Fruit fly (Drosophila melanogaster) Kc167 (cell line): ENCODE results near the gene Trm7-32.

ENCODE experiments used
- Myc ChIP-seq: fragments of >200 bp; optimal IDR thresholded peaks from 2 replicates; lab custom pipeline; 2017; ENCODE audit warnings: missing external identifiers
- Sin3A ChIP-seq: fragments of >200 bp; optimal IDR thresholded peaks from 2 replicates; lab custom pipeline; 2018; ENCODE audit warnings: missing external identifiers
- h ChIP-seq: fragments of >200 bp; optimal IDR thresholded peaks from 3 replicates; lab custom pipeline; 2018; ENCODE audit warnings: missing external identifiers
- insv ChIP-seq: fragments of >200 bp; optimal IDR thresholded peaks from 3 replicates; lab custom pipeline; 2018; ENCODE audit warnings: missing external identifiers
- psq ChIP-seq: fragments of >200 bp; optimal IDR thresholded peaks from 2 replicates; lab custom pipeline; 2017; ENCODE audit warnings: missing external identifiers
- ttk ChIP-seq: sonication (Bioruptor generic); optimal IDR thresholded peaks from 2 replicates; lab custom pipeline; 2017; ENCODE audit warnings: missing external identifiers

Trm7-32 gene

DNA sequence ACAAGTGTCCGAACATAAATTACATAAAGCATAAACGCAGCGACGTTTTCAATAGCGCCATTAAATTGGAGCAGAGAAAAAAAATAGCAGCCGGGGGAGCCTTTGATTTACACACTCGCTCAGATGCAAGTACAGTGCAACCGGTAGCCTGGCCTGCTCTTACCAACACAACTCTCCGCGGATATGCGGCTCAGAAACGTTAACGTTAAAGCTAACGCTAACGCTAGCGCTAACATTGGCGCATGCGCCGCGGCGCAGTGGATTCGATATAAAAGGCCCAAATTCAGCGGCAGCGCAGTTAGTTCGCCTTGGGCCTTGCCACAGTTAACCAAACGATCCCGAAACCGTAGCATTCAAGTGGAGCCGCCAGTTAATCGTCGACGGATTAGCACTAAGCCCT is 26.2 kb upstream of the Trm7-32 start, which contains the start of gene Pxd:
Gene Pxd, plus strand, starts transcription at position 301 of the 400 bp plus-strand sequence.
- no peak for TF ChIP-seq Sin3A (lab: Kevin White, UChicago)
- TF ChIP-seq psq: no peak
- TF ChIP-seq ttk (lab: Kevin White, UChicago): no peak
- TF ChIP-seq Myc (lab: Kevin White, UChicago): no peak
- no peak for TF ChIP-seq h (lab: Kevin White, UChicago)
- TF ChIP-seq insv: no peak

DNA sequence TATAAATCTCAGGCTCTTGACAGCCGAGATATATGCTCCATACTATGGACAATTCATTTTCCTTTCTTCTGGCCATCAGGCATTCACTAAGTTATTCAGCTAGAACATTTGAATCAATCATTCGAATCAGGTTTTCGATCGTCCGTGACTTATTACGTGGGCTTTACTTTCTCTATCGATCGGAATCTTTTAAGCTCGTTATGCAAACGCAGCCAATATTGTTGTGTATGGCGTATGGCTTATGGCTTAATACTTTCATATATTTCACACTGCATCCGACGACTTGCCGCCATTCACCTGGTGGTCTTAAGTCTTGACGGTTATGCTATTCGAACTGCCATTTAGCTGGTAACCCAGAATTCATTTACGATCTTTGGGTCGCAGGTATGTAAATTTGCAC is 24.3 kb upstream of the Trm7-32 start:
- TF ChIP-seq psq (no peak), h (lab: Kevin White, UChicago) (no peak), Myc (lab: Kevin White, UChicago) (no peak), Sin3A (lab: Kevin White, UChicago) (no peak), insv (no peak), ttk (lab: Kevin White, UChicago) (no peak)

DNA sequence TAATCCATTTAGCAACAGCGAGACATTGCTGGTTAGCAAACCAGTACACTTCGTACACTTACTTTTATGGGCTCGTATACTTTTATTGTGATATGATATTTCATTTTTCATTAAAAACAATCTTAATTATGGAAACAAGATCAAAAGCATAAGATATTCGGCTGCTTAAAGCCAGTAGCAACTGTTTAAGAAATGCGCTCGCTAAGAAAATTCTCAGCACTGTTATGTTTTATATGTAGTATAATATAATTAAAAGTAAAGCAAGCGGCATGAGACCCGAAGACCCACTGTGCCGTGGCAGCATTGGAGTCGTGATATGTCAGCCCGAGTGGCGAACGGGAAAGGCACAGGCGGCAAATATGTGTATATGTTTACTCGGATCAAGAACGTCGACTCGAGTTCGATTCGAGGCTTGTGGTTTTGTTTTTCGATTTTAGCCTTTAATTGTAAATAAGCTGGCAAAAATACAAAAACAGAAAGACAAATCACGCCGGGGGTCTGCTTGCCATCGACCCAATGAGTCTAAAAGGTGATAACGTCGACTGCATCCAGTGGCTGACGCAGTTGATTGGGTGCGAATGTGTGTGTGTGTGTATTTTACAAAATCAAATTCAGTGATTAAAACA is 21.5 kb upstream of the Trm7-32 start:
- no peak for TF ChIP-seq insv
- TF ChIP-seq Sin3A (lab: Kevin White, UChicago): no peak
- TF ChIP-seq h (lab: Kevin White, UChicago): no peak
- TF ChIP-seq ttk (lab: Kevin White, UChicago): no peak
- TF ChIP-seq psq: no peak
- no peak for TF ChIP-seq Myc (lab: Kevin White, UChicago)

DNA sequence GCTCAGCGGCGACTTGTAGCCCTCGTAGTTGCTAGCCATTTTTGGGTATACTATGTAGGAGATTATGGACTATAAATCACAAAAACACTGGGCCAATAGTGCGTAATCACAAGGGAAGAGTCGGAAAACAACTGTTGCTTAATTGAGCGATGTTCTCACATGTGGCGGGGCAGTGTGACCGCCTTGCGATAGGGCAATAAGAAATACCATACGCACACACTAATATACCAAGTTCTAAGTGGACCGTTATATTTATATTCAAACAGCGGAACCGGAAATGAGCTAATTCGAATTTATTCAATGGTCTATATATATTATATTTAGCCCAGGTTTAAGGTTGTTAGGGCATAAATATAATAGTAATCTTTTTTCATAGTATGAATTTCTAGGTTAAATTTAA is 19.5 kb upstream of the Trm7-32 start, which contains the start of gene Adsl:
Gene Adsl, minus strand, starts transcription at position 165 of the 400 bp plus-strand sequence.
- TF ChIP-seq h (lab: Kevin White, UChicago) (no peak), Sin3A (lab: Kevin White, UChicago) (no peak), insv (no peak)

DNA sequence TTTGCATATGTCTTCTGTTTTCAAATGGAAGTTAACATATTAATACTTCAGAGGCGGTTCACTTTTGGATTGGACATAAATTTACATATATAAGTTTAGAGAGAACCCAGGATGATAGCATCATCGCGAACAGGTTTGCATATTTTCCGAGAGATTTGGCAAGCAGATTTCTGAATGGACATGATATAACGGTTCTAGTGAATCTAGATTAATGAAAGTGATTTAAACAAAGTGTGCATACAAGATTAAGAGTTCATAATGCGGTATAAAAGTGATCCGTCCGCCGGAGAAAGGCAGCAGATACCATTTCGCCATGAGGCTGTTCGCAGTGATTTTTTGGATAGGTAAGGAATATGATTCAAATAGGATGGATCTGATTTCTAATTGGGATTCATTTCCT is 12.1 kb upstream of the Trm7-32 start, which contains the start of gene CG5225:
Gene CG5225, plus strand, starts transcription at position 301 of the 400 bp plus-strand sequence.
- TF ChIP-seq h (lab: Kevin White, UChicago): no peak
- TF ChIP-seq Sin3A (lab: Kevin White, UChicago): no peak
- TF ChIP-seq ttk (lab: Kevin White, UChicago): no peak
- TF ChIP-seq insv: no peak
- no peak for TF ChIP-seq Myc (lab: Kevin White, UChicago)
- TF ChIP-seq psq: no peak

DNA sequence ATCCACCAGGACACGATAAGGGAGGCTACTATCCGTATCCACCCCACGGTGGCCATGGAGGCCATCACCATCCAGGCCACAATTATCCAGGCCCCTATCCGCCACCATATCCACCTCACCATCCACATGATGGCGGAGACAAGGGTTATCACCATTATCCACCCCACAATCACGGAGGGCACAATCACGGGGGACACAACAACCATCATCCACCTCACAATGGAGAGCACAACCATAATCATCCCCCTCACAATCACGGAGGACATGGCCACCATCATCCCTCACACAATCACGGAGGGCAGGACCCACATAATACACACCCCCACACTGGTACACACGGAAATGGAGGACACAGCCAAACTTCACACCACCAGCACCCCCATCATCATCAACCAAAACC is 10.7 kb upstream of the Trm7-32 start:
- TF ChIP-seq ttk (lab: Kevin White, UChicago) (no peak), psq (no peak)

DNA sequence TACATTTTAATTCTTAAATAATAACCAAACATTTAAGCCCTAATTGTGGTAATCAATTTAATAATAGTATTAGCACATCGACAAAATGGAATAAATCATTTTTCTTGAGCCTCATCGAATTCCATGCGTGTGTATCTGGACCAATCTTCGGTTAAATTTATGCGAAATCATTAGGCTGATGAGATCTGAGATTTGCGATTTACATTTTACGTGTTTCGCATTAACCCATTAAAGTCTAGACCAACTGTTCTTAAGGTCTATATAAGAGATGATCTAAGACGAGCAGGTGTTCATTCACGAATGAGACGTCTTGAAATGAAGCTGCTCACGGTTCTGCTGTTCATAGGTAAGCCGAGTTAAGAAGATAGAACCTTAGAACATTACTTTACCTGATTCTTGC is 9.0 kb upstream of the Trm7-32 start, which contains the start of gene CG31268:
Gene CG31268, plus strand, starts transcription at position 301 of the 400 bp plus-strand sequence.
- no peak for TF ChIP-seq Myc (lab: Kevin White, UChicago)
- no peak for TF ChIP-seq insv
- no peak for TF ChIP-seq ttk (lab: Kevin White, UChicago)
- no peak for TF ChIP-seq Sin3A (lab: Kevin White, UChicago)
- no peak for TF ChIP-seq psq
- no peak for TF ChIP-seq h (lab: Kevin White, UChicago)

DNA sequence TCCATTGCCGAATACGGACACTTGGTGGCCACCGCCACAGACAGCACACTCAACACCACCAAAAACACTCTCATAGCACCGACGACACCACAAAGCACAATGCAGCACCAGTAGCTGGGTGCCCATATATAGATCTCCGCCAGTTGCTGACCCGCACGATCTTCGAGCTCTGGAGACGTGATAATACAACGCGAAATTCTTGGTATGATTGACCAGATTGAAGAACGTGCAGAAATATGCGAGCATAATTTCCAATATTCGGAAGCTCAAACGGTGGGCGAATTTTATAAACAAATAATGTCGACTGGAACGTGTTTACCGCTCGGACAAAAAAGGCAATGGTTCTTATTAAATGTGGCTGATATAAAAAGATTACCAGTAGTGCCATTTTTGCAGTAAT is 4.5 kb upstream of the Trm7-32 start, which contains the start of gene CG4009:
Gene CG4009, minus strand, starts transcription at position 101 of the 400 bp plus-strand sequence.
- TF ChIP-seq psq: no peak

DNA sequence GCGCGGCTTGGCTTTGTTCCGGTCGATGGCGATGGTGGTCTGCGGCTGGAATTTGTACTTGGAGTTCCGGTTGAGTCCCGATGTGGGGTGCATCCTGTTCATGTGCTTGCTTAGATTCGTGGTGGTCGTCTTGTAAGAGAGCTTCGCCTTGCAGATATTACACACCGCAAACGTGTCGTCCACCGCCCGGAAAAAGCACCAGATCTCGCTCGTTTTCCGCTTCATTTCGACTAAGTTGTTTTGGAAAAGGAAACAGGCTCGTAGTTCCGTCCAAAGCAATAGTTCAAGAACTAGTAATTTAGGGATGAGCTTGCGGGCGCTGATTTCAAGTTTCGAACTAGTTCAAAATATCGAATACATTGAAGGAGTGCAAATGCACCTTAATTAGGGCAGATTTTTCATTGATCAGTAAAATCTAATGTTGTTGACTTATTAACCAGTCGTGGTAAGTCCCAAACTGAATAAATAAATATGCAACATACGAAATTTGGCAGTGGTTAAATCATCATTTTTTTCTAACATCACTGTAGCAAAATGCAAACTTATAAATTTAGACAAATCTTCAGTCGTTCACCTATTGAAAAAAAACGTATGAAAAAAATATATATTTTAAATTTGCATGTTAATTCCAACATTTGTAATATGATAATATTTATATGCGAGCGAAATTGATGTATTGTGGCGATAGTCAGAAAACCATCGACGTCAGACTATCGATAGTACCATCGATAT is 2.5 kb downstream of the Trm7-32 start, which contains the start of the genes bdwf and Patr-1:
Gene bdwf, minus strand, starts transcription at position 299 of the 732 bp plus-strand sequence.
Gene Patr-1, plus strand, starts transcription at position 727 of the 732 bp plus-strand sequence.
- no peak for TF ChIP-seq ttk (lab: Kevin White, UChicago)
- no peak for TF ChIP-seq Sin3A (lab: Kevin White, UChicago)
- no peak for TF ChIP-seq insv
- TF ChIP-seq psq: no peak
- TF ChIP-seq h (lab: Kevin White, UChicago): no peak
- TF ChIP-seq Myc (lab: Kevin White, UChicago): no peak

DNA sequence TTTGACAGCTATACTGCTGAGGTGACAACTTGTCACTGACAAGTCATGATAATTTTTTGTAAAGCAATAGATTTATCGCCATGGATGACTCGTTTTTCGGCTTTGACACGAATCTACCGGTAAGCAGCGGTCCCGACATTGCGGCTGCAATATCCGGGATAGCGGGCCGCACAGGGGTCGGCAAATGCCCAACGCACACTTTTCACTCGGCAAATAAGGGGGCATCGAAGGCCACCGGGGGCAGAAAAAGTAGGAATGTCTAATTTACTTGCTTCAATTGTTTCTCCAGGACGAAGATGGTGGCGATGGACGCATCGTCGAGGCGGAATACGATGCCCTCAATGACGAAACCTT is 3.1 kb downstream of the Trm7-32 start:
- TF ChIP-seq h (lab: Kevin White, UChicago) (no peak), Myc (lab: Kevin White, UChicago) (no peak), psq (no peak), insv (no peak), Sin3A (lab: Kevin White, UChicago) (no peak), ttk (lab: Kevin White, UChicago) (no peak)

DNA sequence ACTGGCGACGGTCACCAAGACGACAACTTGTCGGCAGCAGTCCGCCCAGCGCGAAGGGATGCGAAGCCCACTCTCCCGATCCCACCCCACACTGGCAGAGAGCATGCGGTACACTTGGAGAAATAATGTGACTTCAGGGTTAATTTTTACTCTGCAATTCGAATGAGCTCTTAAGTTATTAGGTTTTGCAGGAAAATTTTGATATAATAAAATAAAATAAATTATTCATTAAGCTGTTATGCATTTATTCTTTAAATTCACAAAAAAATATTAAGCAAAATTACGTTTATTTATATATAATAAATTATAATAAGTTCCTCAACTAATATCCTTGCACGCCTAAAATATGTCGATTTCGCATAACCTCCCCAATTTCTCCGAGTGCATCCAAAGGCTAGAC is 8.4 kb downstream of the Trm7-32 start:
- no peak for TF ChIP-seq Sin3A (lab: Kevin White, UChicago)
- TF ChIP-seq ttk (lab: Kevin White, UChicago): no peak
- TF ChIP-seq Myc (lab: Kevin White, UChicago): no peak
- no peak for TF ChIP-seq insv
- TF ChIP-seq psq: no peak
- no peak for TF ChIP-seq h (lab: Kevin White, UChicago)

DNA sequence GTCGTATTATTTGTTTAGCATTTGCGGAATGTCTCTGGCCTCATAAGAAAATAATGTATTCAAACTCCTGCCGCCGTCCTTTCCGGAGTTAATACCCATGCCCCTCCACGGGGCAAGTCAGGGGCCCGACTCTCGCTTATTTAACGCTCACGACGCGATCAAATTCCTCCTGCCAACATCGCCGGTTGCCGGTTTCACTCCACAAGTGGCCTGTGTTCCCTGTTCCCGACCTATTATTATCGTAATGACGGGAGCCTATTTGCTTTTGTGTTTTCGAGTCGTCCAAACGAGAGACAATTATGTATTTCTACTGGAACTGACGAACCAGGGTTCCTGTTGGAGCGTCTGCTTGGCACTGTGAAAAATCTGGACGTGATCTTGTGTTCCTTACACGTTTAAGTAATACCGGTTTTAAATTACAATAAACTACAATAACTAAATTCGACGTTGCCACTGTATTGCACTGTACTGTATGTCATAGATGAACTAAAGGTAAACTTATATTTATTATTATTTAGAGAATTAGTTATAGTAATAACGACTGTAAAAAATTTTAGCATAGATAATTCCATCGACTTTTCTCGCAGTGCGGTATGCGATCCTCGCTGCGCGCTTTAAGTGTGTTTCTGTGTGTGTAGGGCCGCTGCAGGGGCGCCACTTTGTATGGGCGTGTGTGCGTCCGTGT is 12.1 kb downstream of the Trm7-32 start:
- TF ChIP-seq Sin3A (lab: Kevin White, UChicago) (no peak), psq (no peak), ttk (lab: Kevin White, UChicago) (no peak), h (lab: Kevin White, UChicago) (no peak), Myc (lab: Kevin White, UChicago) (no peak), insv (no peak)
